Fruit fly (Drosophila melanogaster) whole organism, embryonic: ENCODE results near the gene Rim2.
A peak's percentile ranks its signal among the peaks of the same experiment; 100 is the strongest.

Source experiments
- Antp ChIP-seq: fragments of 200-800 bp; sonication (Bioruptor generic); optimal IDR thresholded peaks from 3 replicates; lab custom pipeline; 2016; ENCODE audit warnings: missing biosample characterization, missing genetic modification characterization
- B-H1 ChIP-seq: fragments of 200-800 bp; sonication (Bioruptor generic); IDR thresholded peaks from 3 replicates; pipeline ENCODE4 v1.3.6; 2022; ENCODE audit warnings: missing biosample characterization, missing genetic modification characterization
- CG14050 ChIP-seq: fragments of 200-800 bp; sonication (Bioruptor generic); IDR thresholded peaks from 3 replicates; pipeline ENCODE4 v1.3.6; 2022; ENCODE audit warnings: missing biosample characterization, missing genetic modification characterization
- CG15269 ChIP-seq: fragments of 200-800 bp; sonication (Bioruptor generic); optimal IDR thresholded peaks from 2 replicates; lab custom pipeline; 2018; ENCODE audit warnings: missing biosample characterization, mild to moderate bottlenecking, missing genetic modification characterization, moderate library complexity
- CG1603 ChIP-seq: fragments of 200-800 bp; sonication (Bioruptor generic); optimal IDR thresholded peaks from 2 replicates; lab custom pipeline; 2019; ENCODE audit warnings: missing biosample characterization, mild to moderate bottlenecking, missing genetic modification characterization, moderate library complexity
- CG31441 ChIP-seq: fragments of 200-800 bp; sonication (Bioruptor generic); IDR thresholded peaks from 2 replicates; pipeline ENCODE4 v1.3.6; 2022; ENCODE audit warnings: missing biosample characterization, missing genetic modification characterization
- CG3281 ChIP-seq: fragments of 200-800 bp; sonication (Bioruptor generic); optimal IDR thresholded peaks from 3 replicates; lab custom pipeline; 2017; ENCODE audit warnings: missing biosample characterization, mild to moderate bottlenecking, missing genetic modification characterization
- CG34376 ChIP-seq: fragments of 200-800 bp; sonication (Bioruptor generic); optimal IDR thresholded peaks from 2 replicates; lab custom pipeline; 2018; ENCODE audit warnings: missing biosample characterization, mild to moderate bottlenecking, missing genetic modification characterization
- CG6272 ChIP-seq: fragments of 200-800 bp; sonication (Bioruptor generic); IDR thresholded peaks from 2 replicates; pipeline ENCODE4 v1.3.6; 2022; ENCODE audit warnings: missing biosample characterization, missing genetic modification characterization
- CG6689 ChIP-seq: fragments of 200-800 bp; sonication (Bioruptor generic); IDR thresholded peaks from 2 replicates; pipeline ENCODE4 v1.3.6; 2022; ENCODE audit warnings: missing biosample characterization, missing genetic modification characterization
- CG7372 ChIP-seq: fragments of 200-800 bp; sonication (Bioruptor generic); IDR thresholded peaks from 2 replicates; pipeline ENCODE4 v1.3.6; 2022; ENCODE audit warnings: missing biosample characterization, missing genetic modification characterization
- CG7556 ChIP-seq: fragments of 200-800 bp; sonication (Bioruptor generic); optimal IDR thresholded peaks from 2 replicates; lab custom pipeline; 2017; ENCODE audit warnings: missing biosample characterization, mild to moderate bottlenecking, missing genetic modification characterization
- CG7963 ChIP-seq: fragments of 200-800 bp; sonication (Bioruptor generic); IDR thresholded peaks from 3 replicates; pipeline ENCODE4 v1.3.6; 2022; ENCODE audit warnings: missing biosample characterization, missing genetic modification characterization; ENCODE audit not compliant: partially characterized antibody
- CG8478 ChIP-seq: fragments of >200 bp; optimal IDR thresholded peaks from 2 replicates; lab custom pipeline; 2018
- CG9876 ChIP-seq: fragments of 200-800 bp; sonication (Bioruptor generic); optimal IDR thresholded peaks from 2 replicates; lab custom pipeline; 2016; ENCODE audit warnings: missing biosample characterization, missing genetic modification characterization
- CrebB ChIP-seq: fragments of 200-800 bp; sonication (Bioruptor generic); optimal IDR thresholded peaks from 3 replicates; lab custom pipeline; 2018; ENCODE audit warnings: missing biosample characterization, mild to moderate bottlenecking, missing genetic modification characterization
- D19B ChIP-seq: fragments of 200-800 bp; sonication (Bioruptor generic); optimal IDR thresholded peaks from 2 replicates; lab custom pipeline; 2017; ENCODE audit warnings: missing biosample characterization, mild to moderate bottlenecking, missing genetic modification characterization
- Dad ChIP-seq: fragments of 200-800 bp; sonication (Bioruptor generic); optimal IDR thresholded peaks from 3 replicates; lab custom pipeline; 2016; ENCODE audit warnings: missing biosample characterization, missing genetic modification characterization
- E2f2 ChIP-seq: fragments of 200-800 bp; sonication (Bioruptor generic); IDR thresholded peaks from 2 replicates; pipeline ENCODE4 v1.3.6; 2022; ENCODE audit warnings: missing biosample characterization, missing genetic modification characterization
- Gug ChIP-seq: fragments of 200-800 bp; sonication (Bioruptor generic); IDR thresholded peaks from 4 replicates; pipeline ENCODE4 v1.3.6; 2022; ENCODE audit warnings: missing biosample characterization, missing genetic modification characterization
- HLH4C ChIP-seq: fragments of 200-800 bp; sonication (Bioruptor generic); IDR thresholded peaks from 3 replicates; pipeline ENCODE4 v1.3.6; 2022; ENCODE audit warnings: missing biosample characterization, missing genetic modification characterization; ENCODE audit not compliant: partially characterized antibody
- MESR4 ChIP-seq: fragments of 200-800 bp; sonication (Bioruptor generic); optimal IDR thresholded peaks from 2 replicates; lab custom pipeline; 2018; ENCODE audit warnings: missing biosample characterization, mild to moderate bottlenecking, missing genetic modification characterization, moderate library complexity
- Myb ChIP-seq: fragments of 200-800 bp; sonication (Bioruptor generic); optimal IDR thresholded peaks from 2 replicates; lab custom pipeline; 2016; ENCODE audit warnings: missing biosample characterization, missing genetic modification characterization
- Nf-YA ChIP-seq: fragments of 200-800 bp; sonication (Bioruptor generic); IDR thresholded peaks from 2 replicates; pipeline ENCODE4 v1.3.6; 2022; ENCODE audit warnings: missing biosample characterization, missing genetic modification characterization
- Nf-YB ChIP-seq: fragments of 200-800 bp; sonication (Bioruptor generic); optimal IDR thresholded peaks from 3 replicates; lab custom pipeline; 2019; ENCODE audit warnings: missing biosample characterization, mild to moderate bottlenecking, missing genetic modification characterization, moderate library complexity
- Nf-YC ChIP-seq: fragments of 200-800 bp; optimal IDR thresholded peaks from 3 replicates; lab custom pipeline; 2019; ENCODE audit warnings: missing biosample characterization, mild to moderate bottlenecking, missing genetic modification characterization, moderate library complexity
- NfI ChIP-seq: fragments of 200-800 bp; sonication (Bioruptor generic); optimal IDR thresholded peaks from 3 replicates; lab custom pipeline; 2018; ENCODE audit warnings: missing biosample characterization, mild to moderate bottlenecking, missing genetic modification characterization, moderate library complexity
- Ravus ChIP-seq: fragments of 200-800 bp; sonication (Bioruptor generic); IDR thresholded peaks from 2 replicates; pipeline ENCODE4 v1.3.6; 2022; ENCODE audit warnings: missing biosample characterization, missing genetic modification characterization
- YL-1 ChIP-seq: fragments of 200-800 bp; sonication (Bioruptor generic); optimal IDR thresholded peaks from 3 replicates; lab custom pipeline; 2017; ENCODE audit warnings: missing biosample characterization, mild to moderate bottlenecking, missing genetic modification characterization
- bbx ChIP-seq: fragments of 200-800 bp; sonication (Bioruptor generic); IDR thresholded peaks from 2 replicates; pipeline ENCODE4 v1.3.6; 2022; ENCODE audit warnings: missing biosample characterization, missing genetic modification characterization; ENCODE audit not compliant: partially characterized antibody
- bcd ChIP-seq: fragments of 200-800 bp; sonication (Bioruptor generic); optimal IDR thresholded peaks from 2 replicates; lab custom pipeline; 2017; ENCODE audit warnings: missing biosample characterization, mild to moderate bottlenecking, missing genetic modification characterization
- caup ChIP-seq: fragments of 200-800 bp; sonication (Bioruptor generic); optimal IDR thresholded peaks from 3 replicates; lab custom pipeline; 2017; ENCODE audit warnings: missing biosample characterization, mild to moderate bottlenecking, missing genetic modification characterization, moderate library complexity; ENCODE audit not compliant: severe bottlenecking
- crp ChIP-seq, 2 experiments: fragments of 200-800 bp; sonication (Bioruptor generic); optimal IDR thresholded peaks; 2 replicates in 1 of 2; 3 replicates in 1 of 2; lab custom pipeline; 2017; ENCODE audit warnings: missing biosample characterization in 2 of 2, missing genetic modification characterization in 2 of 2, mild to moderate bottlenecking in 1 of 2, moderate library complexity in 1 of 2
- cwo ChIP-seq: fragments of 200-800 bp; sonication (Bioruptor generic); optimal IDR thresholded peaks from 3 replicates; lab custom pipeline; 2017; ENCODE audit warnings: missing biosample characterization, missing genetic modification characterization, mild to moderate bottlenecking, moderate library complexity, missing genetic modification reagents
- ewg ChIP-seq: fragments of 200-800 bp; sonication (Bioruptor generic); optimal IDR thresholded peaks from 3 replicates; lab custom pipeline; 2017; ENCODE audit warnings: mild to moderate bottlenecking, missing biosample characterization, missing genetic modification reagents, missing genetic modification characterization
- exex ChIP-seq: fragments of 200-800 bp; sonication (Bioruptor generic); optimal IDR thresholded peaks from 4 replicates; lab custom pipeline; 2018; ENCODE audit warnings: missing biosample characterization, mild to moderate bottlenecking, missing genetic modification characterization, moderate library complexity
- gcm2 ChIP-seq: fragments of 200-800 bp; sonication (Bioruptor generic); optimal IDR thresholded peaks from 2 replicates; lab custom pipeline; 2016; ENCODE audit warnings: missing biosample characterization, missing genetic modification characterization
- gsb-n ChIP-seq: fragments of 200-800 bp; sonication (Bioruptor generic); optimal IDR thresholded peaks from 3 replicates; lab custom pipeline; 2018; ENCODE audit warnings: missing biosample characterization, mild to moderate bottlenecking, missing genetic modification characterization
- hb ChIP-seq: fragments of 200-800 bp; sonication (Bioruptor generic); IDR thresholded peaks from 3 replicates; pipeline ENCODE4 v1.3.6; 2022; ENCODE audit warnings: missing biosample characterization, missing genetic modification characterization; ENCODE audit not compliant: partially characterized antibody
- insv ChIP-seq, 2 experiments: fragments of 200-800 bp; sonication (Bioruptor generic); optimal IDR thresholded peaks; 3 replicates each; lab custom pipeline; 2016 to 2018; ENCODE audit warnings: missing biosample characterization in 2 of 2, missing genetic modification characterization in 2 of 2
- knrl ChIP-seq: fragments of 200-800 bp; sonication (Bioruptor generic); IDR thresholded peaks from 3 replicates; pipeline ENCODE4 v1.3.6; 2022; ENCODE audit warnings: missing biosample characterization, missing genetic modification characterization; ENCODE audit not compliant: partially characterized antibody
- nerfin-1 ChIP-seq: fragments of 200-800 bp; sonication (Bioruptor generic); optimal IDR thresholded peaks from 3 replicates; lab custom pipeline; 2019; ENCODE audit warnings: missing biosample characterization, mild to moderate bottlenecking, missing genetic modification characterization, moderate library complexity
- phol ChIP-seq: fragments of 200-800 bp; sonication (Bioruptor generic); optimal IDR thresholded peaks from 3 replicates; lab custom pipeline; 2018; ENCODE audit warnings: missing biosample characterization, mild to moderate bottlenecking, missing genetic modification characterization, moderate library complexity
- rib ChIP-seq: fragments of 200-800 bp; sonication (Bioruptor generic); IDR thresholded peaks from 2 replicates; pipeline ENCODE4 v1.3.6; 2022; ENCODE audit warnings: missing biosample characterization, missing genetic modification characterization
- ro ChIP-seq: fragments of 200-800 bp; sonication (Bioruptor generic); IDR thresholded peaks from 2 replicates; pipeline ENCODE4 v1.3.6; 2022; ENCODE audit warnings: missing biosample characterization, missing genetic modification characterization
- sima ChIP-seq: fragments of 200-800 bp; sonication (Bioruptor generic); optimal IDR thresholded peaks from 2 replicates; lab custom pipeline; 2016; ENCODE audit warnings: missing biosample characterization, missing genetic modification characterization
- tap ChIP-seq: fragments of 200-800 bp; optimal IDR thresholded peaks from 3 replicates; lab custom pipeline; 2019; ENCODE audit warnings: missing biosample characterization, mild to moderate bottlenecking, missing genetic modification characterization, moderate library complexity
- tll ChIP-seq, 2 experiments: fragments of 200-800 bp in 1 of 2; fragments of >200 bp in 1 of 2; sonication (Bioruptor generic) in 1 of 2; optimal IDR thresholded peaks; 2 replicates each; lab custom pipeline; 2017 to 2019; ENCODE audit warnings: missing biosample characterization in 2 of 2, missing genetic modification characterization in 2 of 2, mild to moderate bottlenecking in 1 of 2, moderate library complexity in 1 of 2
- tup ChIP-seq: fragments of 200-800 bp; sonication (Bioruptor generic); optimal IDR thresholded peaks from 2 replicates; lab custom pipeline; 2016; ENCODE audit warnings: missing biosample characterization, mild to moderate bottlenecking, missing genetic modification characterization, moderate library complexity
- vvl ChIP-seq: fragments of 200-800 bp; sonication (Bioruptor generic); IDR thresholded peaks from 2 replicates; pipeline ENCODE4 v1.3.6; 2022; ENCODE audit warnings: missing biosample characterization, missing genetic modification characterization
- wek ChIP-seq: fragments of 200-800 bp; sonication (Bioruptor generic); optimal IDR thresholded peaks from 3 replicates; lab custom pipeline; 2018; ENCODE audit warnings: missing biosample characterization, mild to moderate bottlenecking, missing genetic modification characterization, moderate library complexity

The Rim2 gene

DNA sequence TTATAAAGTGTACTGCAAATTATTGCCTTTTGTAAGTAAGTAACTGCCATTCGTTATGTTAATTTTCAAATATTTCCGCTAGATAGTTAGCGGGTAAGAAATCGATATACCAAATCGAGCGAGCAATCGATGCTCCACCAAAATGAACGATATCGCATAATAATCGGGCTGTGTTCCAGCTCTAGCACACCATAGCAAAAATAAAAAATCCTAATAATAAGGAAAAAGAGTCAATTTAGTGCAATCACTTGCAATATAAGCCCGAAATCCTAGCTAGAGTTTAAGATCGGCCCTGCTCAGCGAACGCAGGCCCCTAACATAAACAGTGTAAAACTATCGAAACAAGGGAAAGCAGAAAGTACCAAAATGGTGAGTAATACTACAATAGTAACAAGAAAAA, 19.4 kb downstream of the Rim2 start, which contains the start of gene cpb (continued):
- TF ChIP-seq CG6272 (GFP tag; lab: Robert Waterston, UW) (no peak), CG14050 (GFP tag; lab: Robert Waterston, UW) (no peak), bbx (GFP tag; lab: Robert Waterston, UW) (peak; percentile 92), sima (GFP tag; lab: Kevin White, UChicago) (no peak), caup (GFP tag; lab: Kevin White, UChicago) (no peak), D19B (GFP tag; lab: Kevin White, UChicago) (no peak), wek (GFP tag; lab: Kevin White, UChicago) (no peak), tap (no peak), phol (tag; lab: Kevin White, UChicago) (peak; percentile 5), CG7556 (no peak), bcd (GFP tag; lab: Kevin White, UChicago) (no peak), ro (GFP tag; lab: Robert Waterston, UW) (no peak), CG9876 (GFP tag; lab: Kevin White, UChicago) (no peak), CG6689 (GFP tag; lab: Robert Waterston, UW) (no peak), CG34376 (GFP tag; lab: Kevin White, UChicago) (no peak), nerfin-1 (no peak), Antp (GFP tag; lab: Kevin White, UChicago) (no peak), NfI (GFP tag; lab: Kevin White, UChicago) (no peak), CG3281 (GFP tag; lab: Kevin White, UChicago) (no peak), hb (peak; percentile 89), Gug (GFP tag; lab: Robert Waterston, UW) (no peak), cwo (GFP tag; lab: Kevin White, UChicago) (no peak), CG31441 (no peak), MESR4 (peak; percentile 70), ewg (GFP tag; lab: Kevin White, UChicago) (no peak), HLH4C (GFP tag; lab: Robert Waterston, UW) (peak; percentile 93), insv (GFP tag; optimal IDR thresholded peaks at IDR 0.05; lab: Kevin White, UChicago) (no peak), Nf-YA (GFP tag; lab: Robert Waterston, UW) (no peak), exex (no peak), Myb (GFP tag; lab: Kevin White, UChicago) (peak; percentile 88), Ravus (GFP tag; lab: Robert Waterston, UW) (no peak), CG7963 (peak; percentile 89), YL-1 (peak; percentile 56), E2f2 (peak; percentile 93), CG7372 (no peak), tll (GFP tag; optimal IDR thresholded peaks at IDR 0.05; lab: Kevin White, UChicago) (no peak), gcm2 (no peak), B-H1 (no peak), Nf-YB (GFP tag; lab: Kevin White, UChicago) (no peak), tup (no peak), gsb-n (no peak), knrl (GFP tag; lab: Robert Waterston, UW) (peak; percentile 85), rib (no peak), CG1603 (tag; lab: Kevin White, UChicago) (peak; percentile 21), Nf-YC (tag; lab: Kevin White, UChicago) (peak; percentile 22), Dad (GFP tag; lab: Kevin White, UChicago) (no peak), CrebB (no peak), vvl (peak; percentile 53; the same call in 1 of the 2 replicates), crp (GFP tag; optimal IDR thresholded peaks at IDR 0.05; lab: Kevin White, UChicago) (no peak), CG15269 (no peak), CG8478 (no peak)
